Worm (Caenorhabditis elegans) whole organism, L4 larva: ENCODE measurements around the gene ugt-42.

Experiments used
- R02D3.7 ChIP-seq: fragments of 150-350 bp; sonication (generic microtip); optimal IDR thresholded peaks from 3 replicates; lab custom pipeline; 2014; ENCODE audit warnings: missing biosample characterization, missing genetic modification characterization
- T20F7.1 ChIP-seq: fragments of 200-800 bp; sonication (Bioruptor generic); optimal IDR thresholded peaks from 2 replicates; lab custom pipeline; 2018; ENCODE audit warnings: mild to moderate bottlenecking, missing genetic modification characterization, missing compliant biosample characterization
- nhr-25 ChIP-seq: sonication (generic microtip); optimal IDR thresholded peaks from 2 replicates; lab custom pipeline; 2017; ENCODE audit warnings: missing genetic modification characterization, mild to moderate bottlenecking, missing compliant biosample characterization, antibody characterized with exemption, moderate library complexity, borderline replicate concordance; ENCODE audit not compliant: insufficient read depth

DNA sequence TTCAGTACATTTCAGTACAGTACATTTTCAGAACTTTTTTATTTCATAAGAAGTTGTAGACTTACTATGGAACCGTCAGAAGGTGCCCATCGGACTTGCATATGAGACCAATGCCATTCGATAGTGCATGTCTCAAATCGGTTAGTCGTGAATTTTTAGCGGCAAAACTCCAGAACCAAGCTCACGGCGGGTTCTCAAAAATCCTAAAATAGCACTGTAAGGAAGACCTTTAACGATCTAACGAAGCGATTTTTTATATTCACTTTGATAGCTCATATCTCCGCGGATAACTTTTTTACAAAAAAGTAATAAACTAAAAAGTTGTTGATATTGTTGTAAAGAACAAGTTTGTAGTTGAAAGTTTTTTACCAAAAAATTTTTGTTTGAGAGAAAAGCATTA is 27.2 kb downstream of the ugt-42 start, which contains the start of gene sru-25:
- TF ChIP-seq nhr-25 (no peak), T20F7.1 (GFP tag; lab: Kevin White, UChicago) (no peak), R02D3.7 (tag; lab: Kevin White, UChicago) (no peak)
